Fruit fly (Drosophila melanogaster): ENCODE data around the gene chb.

DNA sequence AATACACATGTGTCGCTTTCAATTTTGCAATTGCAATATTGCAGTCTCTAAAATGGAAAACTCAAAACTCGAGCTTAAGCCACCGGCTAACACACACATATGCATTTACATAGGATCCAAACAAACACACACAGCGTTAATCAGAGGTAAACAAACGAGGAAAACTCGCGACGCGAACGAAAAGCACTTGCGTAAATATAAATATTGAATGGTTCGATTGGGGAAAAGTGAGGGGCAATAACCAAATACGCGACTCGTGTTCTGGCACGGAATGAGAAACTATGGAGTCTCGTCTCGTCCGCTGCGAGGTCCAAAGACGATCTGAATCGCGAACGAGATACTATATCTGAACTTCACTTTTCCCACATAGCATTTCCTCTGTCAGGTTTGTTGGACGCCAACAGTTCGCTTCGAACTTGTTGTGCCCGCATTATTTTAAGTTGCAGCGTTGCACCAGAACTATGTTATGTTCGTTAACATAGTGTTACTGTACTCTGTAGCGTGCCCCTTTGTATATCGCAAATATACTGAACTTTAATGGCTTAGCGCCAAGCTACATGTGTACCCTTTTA lies 41.7 kb upstream of the chb start, which contains the start of gene ko:
- TF ChIP-seq psq (optimal IDR thresholded peaks at IDR 0.05) = no peak
- no peak for TF ChIP-seq CG8478 (optimal IDR thresholded peaks at IDR 0.05)
- TF ChIP-seq pan (optimal IDR thresholded peaks at IDR 0.05) = no peak
- no peak for TF ChIP-seq usp (GFP tag; optimal IDR thresholded peaks at IDR 0.05)
- no peak for TF ChIP-seq EcR (GFP tag; optimal IDR thresholded peaks at IDR 0.05)

Data from whole organism.